Worm (Caenorhabditis elegans) whole organism, late embryonic: ENCODE results near the gene fat-7.

ENCODE experiments used
- C38D4.7 ChIP-seq: fragments of 200-800 bp; sonication (Bioruptor generic); optimal IDR thresholded peaks from 2 replicates; lab custom pipeline; 2018; ENCODE audit warnings: mild to moderate bottlenecking, missing genetic modification characterization, moderate library complexity, missing compliant biosample characterization
- F13H6.1 ChIP-seq: sonication (generic microtip); optimal IDR thresholded peaks from 2 replicates; lab custom pipeline; 2016; ENCODE audit warnings: missing genetic modification characterization, missing compliant biosample characterization
- K02D7.2 ChIP-seq: sonication (generic microtip); optimal IDR thresholded peaks from 2 replicates; lab custom pipeline; 2017; ENCODE audit warnings: mild to moderate bottlenecking, missing genetic modification characterization, missing compliant biosample characterization
- K09A11.1 ChIP-seq: sonication (generic microtip); optimal IDR thresholded peaks from 2 replicates; lab custom pipeline; 2017; ENCODE audit warnings: antibody characterized with exemption, mild to moderate bottlenecking, missing genetic modification characterization, missing compliant biosample characterization; ENCODE audit not compliant: insufficient read depth
- Y22D7AL.16 ChIP-seq: sonication (generic microtip); optimal IDR thresholded peaks from 2 replicates; lab custom pipeline; 2016; ENCODE audit warnings: missing genetic modification characterization, missing compliant biosample characterization
- ahr-1 ChIP-seq: sonication (generic microtip); optimal IDR thresholded peaks from 2 replicates; lab custom pipeline; 2016; ENCODE audit warnings: missing genetic modification characterization, missing compliant biosample characterization
- ama-1 ChIP-seq: fragments of 150-350 bp; optimal IDR thresholded peaks from 2 replicates; lab custom pipeline; 2014
- ceh-19 ChIP-seq: fragments of 200-800 bp; sonication (Bioruptor generic); optimal IDR thresholded peaks from 2 replicates; lab custom pipeline; 2018; ENCODE audit warnings: mild to moderate bottlenecking, missing genetic modification characterization, missing compliant biosample characterization
- ceh-2 ChIP-seq: sonication (generic microtip); optimal IDR thresholded peaks from 2 replicates; lab custom pipeline; 2016; ENCODE audit warnings: missing genotype, missing genetic modification characterization, missing compliant biosample characterization
- ceh-24 ChIP-seq: sonication (generic microtip); optimal IDR thresholded peaks from 2 replicates; lab custom pipeline; 2016; ENCODE audit warnings: mild to moderate bottlenecking, missing genetic modification characterization, missing compliant biosample characterization
- ceh-34 ChIP-seq: sonication (generic microtip); optimal IDR thresholded peaks from 2 replicates; lab custom pipeline; 2016; ENCODE audit warnings: mild to moderate bottlenecking, missing genetic modification characterization, missing compliant biosample characterization
- ceh-45 ChIP-seq: fragments of 200-800 bp; sonication (Bioruptor generic); IDR thresholded peaks from 2 replicates; pipeline ENCODE4 v1.3.6; 2022; ENCODE audit warnings: missing genetic modification reagents, missing genetic modification characterization, missing compliant biosample characterization
- dmd-4 ChIP-seq: sonication (generic microtip); optimal IDR thresholded peaks from 2 replicates; lab custom pipeline; 2016; ENCODE audit warnings: borderline replicate concordance, missing genetic modification characterization, missing compliant biosample characterization
- dve-1 ChIP-seq: sonication (generic microtip); optimal IDR thresholded peaks from 2 replicates; lab custom pipeline; 2017; ENCODE audit warnings: antibody characterized with exemption, mild to moderate bottlenecking, missing genetic modification characterization, missing compliant biosample characterization
- elt-2 ChIP-seq: sonication (generic microtip); optimal IDR thresholded peaks from 2 replicates; lab custom pipeline; 2016; ENCODE audit warnings: missing genetic modification reagents, missing genetic modification characterization, missing compliant biosample characterization
- ets-4 ChIP-seq: sonication (generic microtip); optimal IDR thresholded peaks from 2 replicates; lab custom pipeline; 2016; ENCODE audit warnings: missing genetic modification characterization, missing compliant biosample characterization
- eyg-1 ChIP-seq: sonication (generic microtip); optimal IDR thresholded peaks from 2 replicates; lab custom pipeline; 2016; ENCODE audit warnings: missing genotype, missing genetic modification characterization, missing compliant biosample characterization
- fax-1 ChIP-seq: sonication (generic microtip); optimal IDR thresholded peaks from 2 replicates; lab custom pipeline; 2016; ENCODE audit warnings: missing genotype, missing genetic modification characterization, missing compliant biosample characterization
- gmeb-2 ChIP-seq: sonication (generic microtip); optimal IDR thresholded peaks from 2 replicates; lab custom pipeline; 2016; ENCODE audit warnings: missing genetic modification characterization, inconsistent platforms, missing compliant biosample characterization
- lim-6 ChIP-seq: sonication (generic microtip); optimal IDR thresholded peaks from 2 replicates; lab custom pipeline; 2016; ENCODE audit warnings: missing genetic modification characterization, missing compliant biosample characterization
- lin-11 ChIP-seq: fragments of 200-800 bp; sonication (Bioruptor generic); optimal IDR thresholded peaks from 2 replicates; lab custom pipeline; 2018; ENCODE audit warnings: mild to moderate bottlenecking, missing genetic modification characterization, missing compliant biosample characterization
- madf-2 ChIP-seq: sonication (generic microtip); optimal IDR thresholded peaks from 2 replicates; lab custom pipeline; 2017; ENCODE audit warnings: missing genetic modification characterization, missing compliant biosample characterization
- mec-3 ChIP-seq: sonication (generic microtip); optimal IDR thresholded peaks from 2 replicates; lab custom pipeline; 2016; ENCODE audit warnings: borderline replicate concordance, missing genetic modification characterization, missing compliant biosample characterization
- nfya-1 ChIP-seq: sonication (generic microtip); optimal IDR thresholded peaks from 2 replicates; lab custom pipeline; 2017; ENCODE audit warnings: missing genetic modification characterization, mild to moderate bottlenecking, missing compliant biosample characterization, antibody characterized with exemption, moderate library complexity
- nhr-232 ChIP-seq: sonication (generic microtip); optimal IDR thresholded peaks from 2 replicates; lab custom pipeline; 2016; ENCODE audit warnings: missing genetic modification characterization, missing compliant biosample characterization
- npax-4 ChIP-seq: sonication (generic microtip); optimal IDR thresholded peaks from 2 replicates; lab custom pipeline; 2016; ENCODE audit warnings: missing genetic modification characterization, missing compliant biosample characterization
- pat-9 ChIP-seq: fragments of 200-800 bp; sonication (Bioruptor generic); optimal IDR thresholded peaks from 2 replicates; lab custom pipeline; 2018; ENCODE audit warnings: mild to moderate bottlenecking, missing genetic modification characterization, moderate library complexity, missing compliant biosample characterization
- pax-1 ChIP-seq: fragments of 150-350 bp; optimal IDR thresholded peaks from 2 replicates; lab custom pipeline; 2014; ENCODE audit warnings: missing biosample characterization, missing genetic modification characterization
- pha-2 ChIP-seq: sonication (generic microtip); optimal IDR thresholded peaks from 2 replicates; lab custom pipeline; 2017; ENCODE audit warnings: mild to moderate bottlenecking, missing genetic modification characterization, missing compliant biosample characterization
- pqm-1 ChIP-seq: sonication (generic microtip); optimal IDR thresholded peaks from 2 replicates; lab custom pipeline; 2016; ENCODE audit warnings: missing genetic modification characterization, missing compliant biosample characterization
- pros-1 ChIP-seq: fragments of 150-350 bp; optimal IDR thresholded peaks from 2 replicates; lab custom pipeline; 2014; ENCODE audit warnings: missing biosample characterization, missing genetic modification reagents, missing genetic modification characterization
- sox-2 ChIP-seq: fragments of 200-800 bp; sonication (Bioruptor generic); IDR thresholded peaks from 2 replicates; pipeline ENCODE4 v1.3.6; 2022; ENCODE audit warnings: missing genetic modification reagents, missing genetic modification characterization, missing compliant biosample characterization
- syd-9 ChIP-seq: sonication (generic microtip); optimal IDR thresholded peaks from 2 replicates; lab custom pipeline; 2016; ENCODE audit warnings: mild to moderate bottlenecking, missing genetic modification characterization, moderate library complexity, missing compliant biosample characterization
- tbx-7 ChIP-seq: sonication (generic microtip); optimal IDR thresholded peaks from 2 replicates; lab custom pipeline; 2016; ENCODE audit warnings: missing genotype, missing genetic modification characterization, missing compliant biosample characterization
- ttx-3 ChIP-seq: sonication (generic microtip); optimal IDR thresholded peaks from 2 replicates; lab custom pipeline; 2016; ENCODE audit warnings: missing genetic modification reagents, missing genetic modification characterization, missing compliant biosample characterization
- unc-3 ChIP-seq, 2 experiments: fragments of 200-800 bp in 1 of 2; sonication (Bioruptor generic) in 1 of 2; sonication (generic microtip) in 1 of 2; conservative IDR thresholded peaks in 1 of 2; optimal IDR thresholded peaks in 1 of 2; 2 replicates each; pipeline versions ENCODE4 v1.3.6 to Lab custom; 2016 to 2022; ENCODE audit warnings: missing compliant biosample characterization in 2 of 2, missing genetic modification characterization in 2 of 2, missing genetic modification reagents in 1 of 2
- unc-42 ChIP-seq: sonication (generic microtip); optimal IDR thresholded peaks from 2 replicates; lab custom pipeline; 2016; ENCODE audit warnings: missing genotype, missing genetic modification characterization, missing compliant biosample characterization
- unc-55 ChIP-seq: sonication (generic microtip); optimal IDR thresholded peaks from 2 replicates; lab custom pipeline; 2017; ENCODE audit warnings: missing biosample characterization, missing genetic modification reagents, missing genetic modification characterization
- ztf-16 ChIP-seq: sonication (generic microtip); optimal IDR thresholded peaks from 2 replicates; lab custom pipeline; 2017; ENCODE audit warnings: missing genetic modification characterization, missing compliant biosample characterization

fat-7 gene

ce11 chrV:7145250-7145850, 7.6 kb downstream of the fat-7 start, which contains the start of gene ugt-37:
TSS of gene ugt-37 (minus strand) at chrV:7145318.
- no peak for TF ChIP-seq ttx-3 (tag; lab: Kevin White, UChicago)
- TF ChIP-seq nhr-232 (tag; lab: Kevin White, UChicago) = no peak
- no peak for TF ChIP-seq pqm-1
- TF ChIP-seq eyg-1 = no peak
- TF ChIP-seq C38D4.7 (GFP tag; lab: Kevin White, UChicago) = no peak
- no peak for TF ChIP-seq sox-2 (GFP tag; lab: Robert Waterston, UW)
- TF ChIP-seq fax-1 (tag; lab: Kevin White, UChicago) = no peak
- TF ChIP-seq gmeb-2 (tag; lab: Kevin White, UChicago) = no peak
- no peak for TF ChIP-seq ama-1 (lab: Kevin White, UChicago)
- no peak for TF ChIP-seq K09A11.1 (tag; lab: Kevin White, UChicago)
- TF ChIP-seq ceh-34 (tag; lab: Kevin White, UChicago) = no peak
- no peak for TF ChIP-seq dmd-4 (tag; lab: Kevin White, UChicago)
- no peak for TF ChIP-seq ceh-24 (tag; lab: Kevin White, UChicago)
- no peak for TF ChIP-seq ceh-45
- TF ChIP-seq lin-11 (tag; lab: Kevin White, UChicago) = no peak

ce11 chrV:7142661-7143060, 10.3 kb downstream of the fat-7 start:
- TF ChIP-seq elt-2 (tag; lab: Kevin White, UChicago) (peak; percentile 0), unc-3 (GFP tag; conservative IDR thresholded peaks at IDR 0.05; lab: Robert Waterston, UW) (no peak), unc-3 (tag; optimal IDR thresholded peaks at IDR 0.05; lab: Kevin White, UChicago) (no peak)
- TF ChIP-seq, all 69 proteins: peak for 1

ce11 chrV:7141864-7142263, 11.1 kb downstream of the fat-7 start, which contains the start of gene ugt-40:
TSS of gene ugt-40 (minus strand) at chrV:7141964.
- TF ChIP-seq pat-9 (no peak), unc-42 (tag; lab: Kevin White, UChicago) (no peak), lim-6 (tag; lab: Kevin White, UChicago) (no peak)

- TF ChIP-seq ama-1 (lab: Kevin White, UChicago) (no peak), npax-4 (tag; lab: Kevin White, UChicago) (no peak)
These were observed 12.6 kb downstream of the fat-7 start for ce11 chrV:7140368-7140767.

ce11 chrV:7138320-7138719, 14.6 kb downstream of the fat-7 start, which contains the start of gene str-112:
TSS of gene str-112 (minus strand) at chrV:7138420.
- TF ChIP-seq unc-55 (GFP tag; lab: Kevin White, UChicago) (no peak), unc-42 (tag; lab: Kevin White, UChicago) (no peak)

- TF ChIP-seq F13H6.1 (tag; lab: Kevin White, UChicago) (no peak), eyg-1 (no peak), nfya-1 (tag; lab: Kevin White, UChicago) (no peak), ahr-1 (no peak), K02D7.2 (tag; lab: Kevin White, UChicago) (no peak)
These were observed 16.1 kb downstream of the fat-7 start for ce11 chrV:7136859-7137258.

- TF ChIP-seq ceh-24 (tag; lab: Kevin White, UChicago) = no peak
- TF ChIP-seq tbx-7 = no peak
- TF ChIP-seq ceh-19 = no peak
- no peak for TF ChIP-seq pros-1 (tag; lab: Kevin White, UChicago)
- no peak for TF ChIP-seq gmeb-2 (tag; lab: Kevin White, UChicago)
- TF ChIP-seq pha-2 (tag; lab: Kevin White, UChicago) = no peak
- no peak for TF ChIP-seq ztf-16 (tag; lab: Kevin White, UChicago)
- no peak for TF ChIP-seq madf-2 (tag; lab: Kevin White, UChicago)
- no peak for TF ChIP-seq pax-1 (tag; lab: Kevin White, UChicago)
- no peak for TF ChIP-seq dve-1
- TF ChIP-seq ets-4 = no peak
- no peak for TF ChIP-seq F13H6.1 (tag; lab: Kevin White, UChicago)
- no peak for TF ChIP-seq ceh-2 (tag; lab: Kevin White, UChicago)
- TF ChIP-seq Y22D7AL.16 (tag; lab: Kevin White, UChicago) = no peak
- TF ChIP-seq npax-4 (tag; lab: Kevin White, UChicago) = no peak
- TF ChIP-seq syd-9 (tag; lab: Kevin White, UChicago) = no peak
- TF ChIP-seq mec-3 (tag; lab: Kevin White, UChicago) = no peak
These were observed 19.0 kb downstream of the fat-7 start, which contains the start of gene F10D2.16 for ce11 chrV:7133963-7134362. TSS of gene F10D2.16 (plus strand) at chrV:7134263.
